Worm (Caenorhabditis elegans) whole organism, mixed stage, embryonic: ENCODE measurements around the gene rab-6.2.
A peak's percentile ranks its signal among the peaks of the same experiment; 100 is the strongest.

ENCODE experiments used
- M03D4.4 ChIP-seq: sonication (generic microtip); optimal IDR thresholded peaks from 2 replicates; lab custom pipeline; 2017; ENCODE audit warnings: mild to moderate bottlenecking, missing genetic modification characterization, missing compliant biosample characterization
- bed-3 ChIP-seq: fragments of 200-800 bp; sonication (Bioruptor generic); optimal IDR thresholded peaks from 3 replicates; lab custom pipeline; 2018; ENCODE audit warnings: mild to moderate bottlenecking, missing genetic modification characterization, moderate library complexity, missing compliant biosample characterization
- blmp-1 ChIP-seq: fragments of 150-350 bp; optimal IDR thresholded peaks from 2 replicates; lab custom pipeline; 2014; ENCODE audit warnings: missing biosample characterization, missing genetic modification characterization
- ceh-39 ChIP-seq: fragments of 150-350 bp; optimal IDR thresholded peaks from 2 replicates; lab custom pipeline; 2014; ENCODE audit warnings: missing biosample characterization, missing genetic modification characterization
- ceh-83 ChIP-seq: fragments of 200-800 bp; sonication (Bioruptor generic); optimal IDR thresholded peaks from 2 replicates; lab custom pipeline; 2018; ENCODE audit warnings: mild to moderate bottlenecking, missing genetic modification characterization, missing compliant biosample characterization
- ces-1 ChIP-seq: fragments of 150-350 bp; optimal IDR thresholded peaks from 2 replicates; lab custom pipeline; 2014; ENCODE audit warnings: missing biosample characterization, missing genetic modification reagents, missing genetic modification characterization
- cnd-1 ChIP-seq: fragments of 200-800 bp; sonication (Bioruptor generic); optimal IDR thresholded peaks from 2 replicates; lab custom pipeline; 2018; ENCODE audit warnings: mild to moderate bottlenecking, missing genetic modification characterization, missing compliant biosample characterization
- elt-1 ChIP-seq: sonication (generic microtip); optimal IDR thresholded peaks from 2 replicates; lab custom pipeline; 2017; ENCODE audit warnings: missing genetic modification characterization, mild to moderate bottlenecking, missing compliant biosample characterization, antibody characterized with exemption, moderate library complexity, borderline replicate concordance; ENCODE audit not compliant: insufficient read depth
- flh-1 ChIP-seq: fragments of 200-800 bp; sonication (Bioruptor generic); optimal IDR thresholded peaks from 2 replicates; lab custom pipeline; 2018; ENCODE audit warnings: mild to moderate bottlenecking, missing genetic modification characterization, moderate library complexity, missing compliant biosample characterization
- ham-2 ChIP-seq: fragments of 200-800 bp; sonication (Bioruptor generic); optimal IDR thresholded peaks from 2 replicates; lab custom pipeline; 2018; ENCODE audit warnings: mild to moderate bottlenecking, missing genetic modification characterization, missing compliant biosample characterization
- hlh-1 ChIP-seq: fragments of 150-350 bp; optimal IDR thresholded peaks from 2 replicates; lab custom pipeline; 2014; ENCODE audit warnings: missing biosample characterization, missing genetic modification reagents, missing genetic modification characterization
- lin-13 ChIP-seq: fragments of 150-350 bp; optimal IDR thresholded peaks from 2 replicates; lab custom pipeline; 2014; ENCODE audit warnings: missing biosample characterization, missing genetic modification characterization
- lin-32 ChIP-seq: fragments of 200-800 bp; sonication (Bioruptor generic); optimal IDR thresholded peaks from 2 replicates; lab custom pipeline; 2018; ENCODE audit warnings: mild to moderate bottlenecking, missing genetic modification characterization, missing compliant biosample characterization
- lsy-2 ChIP-seq: fragments of 150-350 bp; optimal IDR thresholded peaks from 2 replicates; lab custom pipeline; 2014; ENCODE audit warnings: missing biosample characterization, missing genetic modification characterization
- mep-1 ChIP-seq: fragments of 150-350 bp; optimal IDR thresholded peaks from 2 replicates; lab custom pipeline; 2017; ENCODE audit warnings: missing biosample characterization, missing genetic modification reagents, missing genetic modification characterization, inconsistent platforms
- mls-2 ChIP-seq: sonication (generic microtip); optimal IDR thresholded peaks from 2 replicates; lab custom pipeline; 2016; ENCODE audit warnings: mild to moderate bottlenecking, missing genetic modification characterization, moderate library complexity, missing compliant biosample characterization
- nhr-12 ChIP-seq: fragments of 150-350 bp; optimal IDR thresholded peaks from 2 replicates; lab custom pipeline; 2014; ENCODE audit warnings: missing biosample characterization, missing genetic modification characterization
- nhr-237 ChIP-seq: fragments of 150-350 bp; optimal IDR thresholded peaks from 2 replicates; lab custom pipeline; 2014; ENCODE audit warnings: missing biosample characterization, missing genetic modification characterization
- nhr-28 ChIP-seq: fragments of 150-350 bp; optimal IDR thresholded peaks from 2 replicates; lab custom pipeline; 2014; ENCODE audit warnings: missing biosample characterization, missing genetic modification characterization
- pha-4 ChIP-seq: fragments of 150-350 bp; optimal IDR thresholded peaks from 2 replicates; lab custom pipeline; 2018; ENCODE audit warnings: missing biosample characterization, missing genetic modification reagents, missing genetic modification characterization
- sem-2 ChIP-seq: fragments of 200-800 bp; sonication (Bioruptor generic); optimal IDR thresholded peaks from 2 replicates; lab custom pipeline; 2018; ENCODE audit warnings: mild to moderate bottlenecking, missing genetic modification characterization, missing compliant biosample characterization
- snpc-4 ChIP-seq: fragments of 150-350 bp; optimal IDR thresholded peaks from 2 replicates; lab custom pipeline; 2014; ENCODE audit warnings: missing biosample characterization, missing genetic modification characterization
- tbx-8 ChIP-seq: fragments of 200-800 bp; sonication (Bioruptor generic); optimal IDR thresholded peaks from 2 replicates; lab custom pipeline; 2018; ENCODE audit warnings: mild to moderate bottlenecking, missing genetic modification characterization, moderate library complexity, missing compliant biosample characterization
- unc-120 ChIP-seq: sonication (generic microtip); optimal IDR thresholded peaks from 2 replicates; lab custom pipeline; 2017; ENCODE audit warnings: missing genetic modification characterization, missing compliant biosample characterization; ENCODE audit not compliant: poor library complexity, severe bottlenecking
- unc-62 ChIP-seq: fragments of 150-350 bp; optimal IDR thresholded peaks from 2 replicates; lab custom pipeline; 2014; ENCODE audit warnings: missing biosample characterization, missing genetic modification reagents, missing genetic modification characterization
- ztf-11 ChIP-seq: fragments of 150-350 bp; optimal IDR thresholded peaks from 2 replicates; lab custom pipeline; 2014; ENCODE audit warnings: missing biosample characterization, missing genetic modification characterization

rab-6.2 gene

DNA sequence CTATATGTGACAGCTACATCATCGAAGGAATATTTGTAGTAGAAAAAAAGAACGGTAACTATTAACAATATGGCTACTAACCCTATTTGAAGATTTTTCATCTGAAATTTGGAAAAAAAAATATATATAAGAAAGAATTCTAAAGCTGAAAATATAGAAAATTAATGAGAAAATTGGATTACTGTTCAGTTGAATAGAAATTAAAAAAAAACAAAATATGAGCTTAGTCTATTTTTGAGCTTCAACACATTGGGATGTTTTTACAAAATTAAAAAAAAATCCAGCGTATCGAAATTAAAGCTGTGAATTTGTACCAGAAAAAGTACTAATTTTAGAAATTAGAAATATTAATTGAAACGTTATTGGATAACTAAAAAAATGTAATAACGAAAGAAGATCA, 13.0 kb upstream of the rab-6.2 start, which contains the start of gene T08G2.2:
TSS of gene T08G2.2 (minus strand) at position 101 of the 400 bp plus-strand sequence.
- TF ChIP-seq unc-120 (no peak), flh-1 (GFP tag; lab: Kevin White, UChicago) (no peak)

DNA sequence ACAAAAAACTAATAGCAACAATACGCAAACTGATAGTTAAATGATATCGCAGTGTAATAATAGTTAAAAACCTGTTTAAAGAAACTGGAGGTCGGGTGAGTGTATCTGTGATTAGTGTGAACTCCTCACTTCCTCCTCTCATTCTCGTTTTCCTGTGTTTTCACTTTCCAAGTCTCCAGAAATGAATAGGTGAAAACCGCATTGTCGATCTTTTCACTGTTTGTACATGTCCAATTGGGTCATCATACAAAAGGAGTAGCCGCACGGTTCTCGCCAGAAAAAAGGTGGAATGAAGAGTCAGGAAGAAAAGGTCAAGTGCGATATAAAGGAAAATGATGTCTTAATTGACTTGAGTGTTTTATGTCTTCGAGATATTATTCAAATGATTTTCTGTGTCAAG, 10.8 kb upstream of the rab-6.2 start:
- peak; percentile 78 for TF ChIP-seq blmp-1 (tag; lab: Kevin White, UChicago)
- TF ChIP-seq nhr-28 (tag; lab: Kevin White, UChicago): no peak
- no peak for TF ChIP-seq unc-62 (GFP tag; lab: Kevin White, UChicago)

- TF ChIP-seq ztf-11 (tag; lab: Kevin White, UChicago): no peak
- TF ChIP-seq tbx-8 (GFP tag; lab: Kevin White, UChicago): no peak
- no peak for TF ChIP-seq lsy-2 (tag; lab: Kevin White, UChicago)
- TF ChIP-seq elt-1 (tag; lab: Kevin White, UChicago): no peak
- no peak for TF ChIP-seq hlh-1
- TF ChIP-seq mep-1 (tag; lab: Kevin White, UChicago): no peak
- no peak for TF ChIP-seq ham-2
- no peak for TF ChIP-seq ces-1 (GFP tag; lab: Kevin White, UChicago)
- TF ChIP-seq unc-120: no peak
- TF ChIP-seq sem-2 (GFP tag; lab: Kevin White, UChicago): no peak
- TF ChIP-seq ceh-39 (tag; lab: Kevin White, UChicago): no peak
- TF ChIP-seq snpc-4: no peak
- no peak for TF ChIP-seq lin-13 (tag; lab: Kevin White, UChicago)
- TF ChIP-seq blmp-1 (tag; lab: Kevin White, UChicago): no peak
- TF ChIP-seq lin-32 (GFP tag; lab: Kevin White, UChicago): no peak
- no peak for TF ChIP-seq nhr-237
- no peak for TF ChIP-seq cnd-1
- TF ChIP-seq M03D4.4 (tag; lab: Kevin White, UChicago): no peak
These were observed 7.5 kb upstream of the rab-6.2 start, which contains the start of gene acdh-10 for ce11 chrX:17214803-17215202. acdh-10 (minus strand) TSS chrX:17214903.

DNA sequence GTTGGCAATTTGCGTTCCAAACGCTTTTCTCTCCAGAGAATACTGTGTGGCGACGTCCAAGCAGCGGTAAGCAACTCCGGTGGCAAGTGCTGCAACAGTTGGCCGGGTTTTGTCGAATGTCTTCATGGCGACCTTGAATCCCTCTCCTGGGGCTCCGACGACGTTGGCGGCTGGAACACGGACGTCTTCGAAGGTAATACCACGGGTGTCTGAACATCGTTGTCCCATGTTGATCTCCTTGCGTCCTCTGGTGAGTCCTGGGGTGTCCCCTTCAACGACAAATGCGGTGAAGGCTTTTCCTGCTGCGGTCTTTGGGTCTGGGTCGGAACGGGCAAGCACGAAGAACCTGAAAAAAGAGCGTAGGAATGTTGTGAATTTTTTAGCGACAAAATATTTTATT, 6.5 kb upstream of the rab-6.2 start:
- TF ChIP-seq tbx-8 (GFP tag; lab: Kevin White, UChicago) (no peak), M03D4.4 (tag; lab: Kevin White, UChicago) (no peak), bed-3 (GFP tag; lab: Kevin White, UChicago) (no peak), sem-2 (GFP tag; lab: Kevin White, UChicago) (no peak), hlh-1 (no peak), ces-1 (GFP tag; lab: Kevin White, UChicago) (no peak), pha-4 (tag; lab: Kevin White, UChicago) (no peak), flh-1 (GFP tag; lab: Kevin White, UChicago) (no peak), ceh-83 (GFP tag; lab: Kevin White, UChicago) (no peak), snpc-4 (no peak), mls-2 (no peak)
- TF ChIP-seq, all 35 proteins: peak for 0

- no peak for TF ChIP-seq M03D4.4 (tag; lab: Kevin White, UChicago)
- TF ChIP-seq unc-120: peak; percentile 4
- TF ChIP-seq unc-62 (GFP tag; lab: Kevin White, UChicago): peak; percentile 53
These were observed 6.1 kb upstream of the rab-6.2 start for ce11 chrX:17216178-17216577.

ce11 chrX:17217050-17217813, 5.0 kb upstream of the rab-6.2 start, which contains the start of gene acdh-7:
acdh-7 (minus strand) TSS chrX:17217105.
- TF ChIP-seq unc-120: no peak
- peak; percentile 69 for TF ChIP-seq nhr-12
- peak; percentile 31 for TF ChIP-seq hlh-1
- peak; percentile 25 for TF ChIP-seq M03D4.4 (tag; lab: Kevin White, UChicago)
- TF ChIP-seq lin-32 (GFP tag; lab: Kevin White, UChicago): peak; percentile 35
- no peak for TF ChIP-seq bed-3 (GFP tag; lab: Kevin White, UChicago)
- TF ChIP-seq cnd-1: peak; percentile 36
- no peak for TF ChIP-seq mep-1 (tag; lab: Kevin White, UChicago)
- no peak for TF ChIP-seq ham-2
- TF ChIP-seq, all 35 proteins: peak for 5
